Fruit fly (Drosophila melanogaster): Measurements from ENCODE around the gene CG42302.

Gene CG42302

dm6 chrX:18725572-18725971 lies at the start of gene CG42302:
CG42302 (minus strand) TSS chrX:18725672.
- TF ChIP-seq CTCF (optimal IDR thresholded peaks at IDR 0.05) (no peak), CG8478 (optimal IDR thresholded peaks at IDR 0.05) (no peak)

DNA sequence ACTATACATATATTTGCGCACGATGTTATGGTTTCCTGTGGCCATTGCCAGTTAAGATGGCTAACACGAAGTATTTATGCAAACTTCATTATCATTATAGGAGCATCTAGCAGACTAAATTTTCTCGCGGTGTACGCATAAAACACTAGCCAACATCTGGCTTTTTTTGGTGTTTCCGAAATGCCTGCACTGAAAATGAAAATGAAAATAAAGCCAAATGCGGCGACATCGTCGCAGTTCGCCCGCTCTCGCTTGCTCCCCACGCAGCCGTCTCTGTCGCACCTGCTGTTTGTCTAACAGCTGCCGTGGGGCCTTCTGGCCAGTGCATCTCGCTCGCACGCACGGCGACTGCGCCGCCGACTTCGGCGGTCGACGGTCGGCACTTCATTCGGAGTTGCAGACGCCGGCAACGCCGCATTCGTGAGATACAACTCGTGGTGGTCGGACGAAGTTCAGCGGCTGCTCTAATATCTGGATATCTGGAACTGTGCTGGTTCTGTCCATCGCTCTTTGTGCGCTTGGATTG lies 49.4 kb upstream of the CG42302 start, which contains the start of gene CG6891:
Gene CG6891, plus strand, starts transcription at position 411 of the 526 bp plus-strand sequence.
- TF ChIP-seq CG8478 (optimal IDR thresholded peaks at IDR 0.05), result no peak
- TF ChIP-seq CTCF (optimal IDR thresholded peaks at IDR 0.05), result peak; percentile 12 to 22

dm6 chrX:18773817-18774216 lies 48.3 kb upstream of the CG42302 start, which contains the start of gene CCKLR-17D3:
CCKLR-17D3 (minus strand) TSS chrX:18774027.
- TF ChIP-seq CG8478 (optimal IDR thresholded peaks at IDR 0.05) (no peak), CTCF (optimal IDR thresholded peaks at IDR 0.05) (no peak)

DNA sequence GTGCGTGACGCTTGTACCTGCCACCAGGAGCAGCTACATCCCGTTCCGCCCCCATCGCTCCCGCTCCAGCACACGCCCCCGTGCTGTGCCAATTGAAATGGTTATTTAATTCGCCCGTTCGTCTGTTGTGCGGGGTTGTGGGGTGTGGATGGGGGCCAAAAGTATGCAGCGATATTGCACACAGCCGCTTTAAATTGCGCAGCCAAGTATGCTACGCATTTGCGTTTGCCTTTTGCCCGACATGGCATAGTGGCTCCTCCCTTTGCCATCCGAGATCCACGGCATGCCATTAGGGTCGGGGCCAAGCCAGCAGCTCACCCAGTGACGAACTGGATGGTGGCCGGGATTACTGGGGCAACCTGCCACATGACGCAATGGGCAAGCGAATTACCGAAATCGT lies 46.5 kb upstream of the CG42302 start:
- TF ChIP-seq CTCF (optimal IDR thresholded peaks at IDR 0.05) (peak; percentile 13 to 40), CG8478 (optimal IDR thresholded peaks at IDR 0.05) (no peak)

- no peak for TF ChIP-seq CTCF (optimal IDR thresholded peaks at IDR 0.05)
- no peak for TF ChIP-seq CG8478 (optimal IDR thresholded peaks at IDR 0.05)
Measured at dm6 chrX:18771356-18771755, 45.9 kb upstream of the CG42302 start.

DNA sequence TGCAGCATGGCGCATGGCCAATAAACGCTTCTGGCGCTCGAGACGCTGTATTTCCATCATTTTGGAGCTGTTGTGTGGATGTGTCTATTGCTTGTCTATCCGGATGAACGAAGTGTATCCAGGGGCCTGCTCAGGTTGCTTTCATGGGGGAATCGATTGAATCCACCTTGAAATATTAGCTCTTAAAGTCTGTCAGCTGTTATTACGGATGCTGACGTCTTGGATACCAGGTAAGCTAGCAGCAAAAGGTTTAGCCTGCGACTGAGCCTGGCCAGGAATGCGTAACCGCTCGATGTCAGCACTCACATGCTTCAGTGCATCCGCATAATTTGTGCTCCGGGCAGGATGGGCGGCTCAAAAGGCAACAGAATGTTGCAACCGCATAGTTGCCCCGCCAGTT lies 22.7 kb upstream of the CG42302 start, which contains the start of gene CG12609:
Gene CG12609, minus strand, starts transcription at position 101 of the 400 bp plus-strand sequence.
- TF ChIP-seq CG8478 (optimal IDR thresholded peaks at IDR 0.05), result no peak
- no peak for TF ChIP-seq CTCF (optimal IDR thresholded peaks at IDR 0.05)

- no peak for TF ChIP-seq CG8478 (optimal IDR thresholded peaks at IDR 0.05)
- TF ChIP-seq CTCF (optimal IDR thresholded peaks at IDR 0.05), result no peak
Measured at dm6 chrX:18739795-18740194, 14.3 kb upstream of the CG42302 start, which contains the start of gene CG6873. CG6873 (minus strand) TSS chrX:18739895.

- TF ChIP-seq CG8478 (optimal IDR thresholded peaks at IDR 0.05) (no peak), CTCF (optimal IDR thresholded peaks at IDR 0.05) (no peak)
Measured at dm6 chrX:18726270-18726669, 798 bp upstream of the CG42302 start, which contains the start of gene CCKLR-17D1. CCKLR-17D1 (minus strand) TSS chrX:18726572.

DNA sequence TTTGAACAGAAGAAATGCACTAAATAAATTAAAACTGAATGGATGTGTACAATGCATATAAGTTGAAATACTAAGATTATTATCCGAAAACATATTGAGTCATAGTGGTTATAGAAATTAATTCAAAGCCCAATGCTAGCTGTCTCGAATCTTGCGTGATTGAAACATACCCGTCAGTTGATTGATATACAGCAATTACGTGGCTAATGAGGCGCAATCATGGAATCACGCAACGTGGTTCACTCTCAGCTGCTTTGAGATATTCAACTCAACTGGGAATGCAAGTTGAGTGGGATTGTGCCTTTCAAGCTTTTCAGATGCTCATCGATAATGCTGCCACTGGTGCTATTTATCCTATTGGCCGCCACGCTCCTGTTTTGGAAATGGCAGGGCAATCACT lies 15.9 kb downstream of the CG42302 start, which contains the start of gene Cyp308a1:
Gene Cyp308a1, plus strand, starts transcription at position 301 of the 400 bp plus-strand sequence.
- TF ChIP-seq CG8478 (optimal IDR thresholded peaks at IDR 0.05), result no peak
- TF ChIP-seq CTCF (optimal IDR thresholded peaks at IDR 0.05), result no peak

dm6 chrX:18703875-18704274 lies 21.6 kb downstream of the CG42302 start:
- TF ChIP-seq CTCF (optimal IDR thresholded peaks at IDR 0.05), result peak; percentile 90 to 92
- TF ChIP-seq CG8478 (optimal IDR thresholded peaks at IDR 0.05), result no peak

DNA sequence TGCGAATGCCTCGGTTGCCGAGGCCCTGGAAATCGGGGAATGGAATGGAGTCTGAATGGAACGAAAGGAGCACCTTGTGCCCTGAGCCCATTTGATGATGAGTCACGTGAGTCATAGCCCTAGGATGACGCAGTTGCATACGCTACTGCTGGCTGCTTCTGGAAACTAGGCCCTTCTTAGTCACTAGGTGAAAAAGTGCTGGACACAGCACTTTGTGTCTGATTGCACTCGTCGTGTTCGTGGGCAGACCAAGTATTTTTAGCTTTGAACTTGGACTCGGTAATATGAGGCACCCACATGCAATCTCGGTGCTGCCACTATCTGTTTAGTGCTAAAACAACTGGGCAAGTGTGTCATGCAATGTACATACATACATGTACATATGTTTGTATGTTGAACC lies 23.2 kb downstream of the CG42302 start:
- TF ChIP-seq CTCF (optimal IDR thresholded peaks at IDR 0.05), result no peak
- no peak for TF ChIP-seq CG8478 (optimal IDR thresholded peaks at IDR 0.05)

dm6 chrX:18701752-18702151 lies 23.7 kb downstream of the CG42302 start:
- no peak for TF ChIP-seq CG8478 (optimal IDR thresholded peaks at IDR 0.05)

DNA sequence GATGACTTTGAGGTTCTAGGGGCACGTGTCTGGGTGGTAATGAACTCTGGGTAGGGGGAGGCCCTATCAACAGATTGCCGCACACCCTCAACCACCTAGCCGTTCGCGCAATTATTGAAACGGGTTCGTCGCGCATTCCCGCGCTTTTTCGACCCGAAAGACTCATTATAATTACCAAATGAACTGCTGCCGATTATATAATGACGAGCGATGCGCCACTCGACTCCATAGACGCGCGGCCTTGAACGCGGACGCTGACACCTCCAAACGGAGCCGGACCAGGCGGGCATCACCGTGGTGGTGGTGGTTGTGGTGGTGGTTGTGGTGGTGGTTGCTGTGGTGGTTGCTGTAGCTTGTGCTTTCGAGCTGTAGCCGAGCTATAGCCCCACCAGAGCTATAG lies 24.9 kb downstream of the CG42302 start:
- TF ChIP-seq CTCF (optimal IDR thresholded peaks at IDR 0.05) (no peak), CG8478 (optimal IDR thresholded peaks at IDR 0.05) (no peak)

DNA sequence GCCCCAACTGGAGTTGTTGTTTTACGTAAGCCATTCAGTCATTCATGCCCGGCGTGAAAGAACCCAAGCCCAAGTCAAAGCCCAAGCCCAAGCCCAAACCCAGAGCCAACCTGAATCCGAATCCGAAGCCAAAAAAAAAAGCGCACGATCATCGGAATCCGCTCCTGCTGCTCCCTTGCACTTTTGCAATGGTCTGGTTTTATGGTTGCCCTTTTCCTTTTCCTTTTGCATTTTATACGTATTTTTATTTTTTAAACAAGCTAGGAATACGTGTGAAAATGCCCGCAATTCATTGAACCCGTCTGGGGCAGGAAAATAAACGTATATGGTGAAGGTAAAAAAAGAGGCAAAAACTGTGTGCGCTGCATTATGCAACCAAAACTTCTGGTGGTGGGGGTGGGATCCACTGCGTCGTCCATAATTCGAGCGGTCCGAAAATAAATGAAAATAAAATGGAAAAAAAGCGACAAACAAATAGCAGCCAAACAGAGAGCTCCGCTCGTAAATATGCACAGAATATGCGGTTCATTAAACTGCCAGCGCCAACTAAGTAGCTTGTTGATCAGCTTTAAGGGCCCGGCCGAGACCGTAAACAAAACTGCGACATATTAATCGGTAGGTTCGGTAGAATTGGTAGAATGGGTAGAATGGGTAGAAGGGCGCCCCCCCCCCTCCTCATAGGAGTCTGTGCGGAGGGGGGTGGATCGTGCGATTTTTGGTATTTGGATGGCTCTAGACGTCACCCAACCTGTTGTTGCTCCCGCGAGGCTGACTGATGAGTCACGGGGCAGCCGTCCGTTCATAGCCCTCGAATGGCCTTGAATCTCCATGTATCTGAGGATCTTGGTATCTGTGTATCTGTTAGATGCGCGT lies 26.0 kb downstream of the CG42302 start:
- no peak for TF ChIP-seq CG8478 (optimal IDR thresholded peaks at IDR 0.05)
- TF ChIP-seq CTCF (optimal IDR thresholded peaks at IDR 0.05), result no peak

DNA sequence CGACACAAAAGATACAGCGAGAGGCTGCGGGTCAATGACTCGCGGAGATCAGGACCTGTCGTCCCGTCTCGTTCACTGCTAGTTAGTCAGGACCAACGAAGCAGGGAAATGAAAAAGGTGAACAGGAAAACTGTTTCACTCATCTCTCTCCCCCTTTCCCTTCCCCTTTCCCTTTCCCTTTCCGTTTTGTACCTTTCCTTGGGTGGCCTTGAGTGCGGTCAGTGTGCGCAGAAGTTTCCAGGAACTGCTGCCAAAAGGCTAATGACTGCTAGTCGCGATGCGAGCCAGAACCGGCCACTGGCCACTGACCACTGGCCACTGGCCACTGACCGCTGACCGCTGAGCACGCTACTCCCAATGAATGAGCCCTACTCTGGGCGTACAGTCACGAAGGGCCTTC lies 29.9 kb downstream of the CG42302 start:
- no peak for TF ChIP-seq CG8478 (optimal IDR thresholded peaks at IDR 0.05)
- TF ChIP-seq CTCF (optimal IDR thresholded peaks at IDR 0.05), result no peak

All from S2 (cell line).